Worm (Caenorhabditis elegans): ENCODE results near the gene C40A11.4.

ce11 chrII:2112948-2113347, 24.3 kb upstream of the C40A11.4 start, which contains the start of gene R52.6:
- TF ChIP-seq sem-4 (tag; optimal IDR thresholded peaks at IDR 0.05) (no peak), lin-11 (tag; optimal IDR thresholded peaks at IDR 0.05) (no peak), lsy-2 (tag; optimal IDR thresholded peaks at IDR 0.05) (no peak), blmp-1 (tag; optimal IDR thresholded peaks at IDR 0.05; ENCODE audit: insufficient read depth) (no peak), nhr-237 (tag; optimal IDR thresholded peaks at IDR 0.05) (no peak), lin-13 (GFP tag; optimal IDR thresholded peaks at IDR 0.05) (no peak), mbf-1 (tag; optimal IDR thresholded peaks at IDR 0.05) (no peak), aly-2 (tag; optimal IDR thresholded peaks at IDR 0.05) (no peak), nhr-10 (tag; optimal IDR thresholded peaks at IDR 0.05) (no peak)
